Fruit fly (Drosophila melanogaster) whole organism, embryonic: ENCODE results near the gene CG33235.

Experiments
- ATbp ChIP-seq: fragments of 200-800 bp; sonication (Bioruptor generic); optimal IDR thresholded peaks from 2 replicates; lab custom pipeline; 2017; ENCODE audit warnings: missing biosample characterization, mild to moderate bottlenecking, missing genetic modification characterization, missing genetic modification reagents
- Abd-B ChIP-seq: fragments of 200-800 bp; sonication (Bioruptor generic); optimal IDR thresholded peaks from 2 replicates; lab custom pipeline; 2018; ENCODE audit warnings: missing biosample characterization, mild to moderate bottlenecking, missing genetic modification characterization, moderate library complexity
- Atf6 ChIP-seq: fragments of 200-800 bp; sonication (Bioruptor generic); IDR thresholded peaks from 2 replicates; pipeline ENCODE4 v1.3.6; 2022; ENCODE audit warnings: missing biosample characterization, missing genetic modification characterization
- Bgb ChIP-seq: fragments of 200-800 bp; sonication (Bioruptor generic); IDR thresholded peaks from 2 replicates; pipeline ENCODE4 v1.3.6; 2022; ENCODE audit warnings: missing biosample characterization, missing genetic modification characterization; ENCODE audit not compliant: partially characterized antibody
- CG10979 ChIP-seq: fragments of 200-800 bp; sonication (Bioruptor generic); optimal IDR thresholded peaks from 2 replicates; lab custom pipeline; 2018; ENCODE audit warnings: missing biosample characterization, mild to moderate bottlenecking, missing genetic modification characterization, moderate library complexity
- CG12104 ChIP-seq: fragments of 200-800 bp; sonication (Bioruptor generic); optimal IDR thresholded peaks from 3 replicates; lab custom pipeline; 2016; ENCODE audit warnings: missing biosample characterization, missing genetic modification characterization
- CG12155 ChIP-seq: fragments of 200-800 bp; sonication (Bioruptor generic); optimal IDR thresholded peaks from 3 replicates; lab custom pipeline; 2016; ENCODE audit warnings: missing biosample characterization, missing genetic modification characterization
- CG12942 ChIP-seq: fragments of 200-800 bp; sonication (Bioruptor generic); optimal IDR thresholded peaks from 3 replicates; lab custom pipeline; 2016; ENCODE audit warnings: missing biosample characterization, missing genetic modification characterization
- CG1603 ChIP-seq: fragments of 200-800 bp; sonication (Bioruptor generic); optimal IDR thresholded peaks from 2 replicates; lab custom pipeline; 2019; ENCODE audit warnings: missing biosample characterization, mild to moderate bottlenecking, missing genetic modification characterization, moderate library complexity
- CG1647 ChIP-seq: fragments of 200-800 bp; sonication (Bioruptor generic); optimal IDR thresholded peaks from 3 replicates; lab custom pipeline; 2016; ENCODE audit warnings: missing biosample characterization, missing genetic modification characterization
- CG17328 ChIP-seq: fragments of 200-800 bp; sonication (Bioruptor generic); IDR thresholded peaks from 2 replicates; pipeline ENCODE4 v1.3.6; 2022; ENCODE audit warnings: missing biosample characterization, missing genetic modification characterization
- CG18262 ChIP-seq: fragments of 200-800 bp; optimal IDR thresholded peaks from 3 replicates; lab custom pipeline; 2019; ENCODE audit warnings: missing biosample characterization, mild to moderate bottlenecking, missing genetic modification characterization, moderate library complexity
- CG2120 ChIP-seq: fragments of 200-800 bp; sonication (Bioruptor generic); optimal IDR thresholded peaks from 3 replicates; lab custom pipeline; 2016; ENCODE audit warnings: missing biosample characterization, missing genetic modification characterization
- CG32532 ChIP-seq: fragments of 200-800 bp; sonication (Bioruptor generic); IDR thresholded peaks from 2 replicates; pipeline ENCODE4 v1.3.6; 2022; ENCODE audit warnings: missing biosample characterization, missing genetic modification characterization
- CG34422 ChIP-seq: fragments of 200-800 bp; sonication (Bioruptor generic); IDR thresholded peaks from 3 replicates; pipeline ENCODE4 v1.3.6; 2022; ENCODE audit warnings: missing biosample characterization, missing genetic modification characterization
- CG4820 ChIP-seq: fragments of 200-800 bp; sonication (Bioruptor generic); optimal IDR thresholded peaks from 3 replicates; lab custom pipeline; 2016; ENCODE audit warnings: missing biosample characterization, missing genetic modification characterization
- CG6175 ChIP-seq: fragments of 200-800 bp; sonication (Bioruptor generic); IDR thresholded peaks from 3 replicates; pipeline ENCODE4 v1.3.6; 2022; ENCODE audit warnings: missing biosample characterization, missing genetic modification characterization
- CG7271 ChIP-seq: fragments of 200-800 bp; sonication (Bioruptor generic); optimal IDR thresholded peaks from 2 replicates; lab custom pipeline; 2018; ENCODE audit warnings: missing biosample characterization, mild to moderate bottlenecking, missing genetic modification characterization, moderate library complexity
- D19A ChIP-seq: fragments of 200-800 bp; optimal IDR thresholded peaks from 3 replicates; lab custom pipeline; 2019; ENCODE audit warnings: missing biosample characterization, mild to moderate bottlenecking, missing genetic modification characterization, moderate library complexity
- Doc2 ChIP-seq: fragments of 200-800 bp; sonication (Bioruptor generic); IDR thresholded peaks from 2 replicates; pipeline ENCODE4 v1.3.6; 2022; ENCODE audit warnings: missing biosample characterization, missing genetic modification characterization
- HHEX ChIP-seq: fragments of 200-800 bp; sonication (Bioruptor generic); optimal IDR thresholded peaks from 3 replicates; lab custom pipeline; 2017; ENCODE audit warnings: missing biosample characterization, mild to moderate bottlenecking, missing genetic modification characterization, missing genetic modification reagents
- MBD-R2 ChIP-seq: fragments of 200-800 bp; sonication (Bioruptor generic); IDR thresholded peaks from 2 replicates; pipeline ENCODE4 v1.3.6; 2022; ENCODE audit warnings: missing biosample characterization, missing genetic modification characterization
- Mes4 ChIP-seq: fragments of 200-800 bp; sonication (Bioruptor generic); optimal IDR thresholded peaks from 2 replicates; lab custom pipeline; 2016; ENCODE audit warnings: missing biosample characterization, missing genetic modification characterization
- NC2β ChIP-seq: fragments of 200-800 bp; sonication (Bioruptor generic); optimal IDR thresholded peaks from 2 replicates; lab custom pipeline; 2016; ENCODE audit warnings: missing biosample characterization, missing genetic modification characterization
- NfI ChIP-seq: fragments of 200-800 bp; sonication (Bioruptor generic); optimal IDR thresholded peaks from 3 replicates; lab custom pipeline; 2018; ENCODE audit warnings: missing biosample characterization, mild to moderate bottlenecking, missing genetic modification characterization, moderate library complexity
- PHDP ChIP-seq: fragments of 200-800 bp; sonication (Bioruptor generic); optimal IDR thresholded peaks from 3 replicates; lab custom pipeline; 2018; ENCODE audit warnings: missing biosample characterization, mild to moderate bottlenecking, missing genetic modification characterization, moderate library complexity
- Rfx ChIP-seq: fragments of 200-800 bp; sonication (Bioruptor generic); IDR thresholded peaks from 2 replicates; pipeline ENCODE4 v1.3.6; 2022; ENCODE audit warnings: missing biosample characterization, missing genetic modification characterization
- Six4 ChIP-seq: fragments of 200-800 bp; sonication (Bioruptor generic); optimal IDR thresholded peaks from 2 replicates; lab custom pipeline; 2016; ENCODE audit warnings: missing biosample characterization, missing genetic modification characterization
- Sox102F ChIP-seq: fragments of 200-800 bp; sonication (Bioruptor generic); optimal IDR thresholded peaks from 2 replicates; lab custom pipeline; 2018; ENCODE audit warnings: missing biosample characterization, mild to moderate bottlenecking, missing genetic modification characterization, moderate library complexity
- bcd ChIP-seq: fragments of 200-800 bp; sonication (Bioruptor generic); optimal IDR thresholded peaks from 2 replicates; lab custom pipeline; 2017; ENCODE audit warnings: missing biosample characterization, mild to moderate bottlenecking, missing genetic modification characterization
- bsh ChIP-seq, 2 experiments: fragments of 200-800 bp; sonication (Bioruptor generic); optimal IDR thresholded peaks; 2 replicates each; lab custom pipeline; 2017 to 2018; ENCODE audit warnings: mild to moderate bottlenecking in 2 of 2, missing biosample characterization in 2 of 2, missing genetic modification characterization in 2 of 2, moderate library complexity in 1 of 2
- cad ChIP-seq: fragments of >200 bp; optimal IDR thresholded peaks from 2 replicates; lab custom pipeline; 2017; ENCODE audit warnings: missing biosample characterization, missing genetic modification characterization
- ci ChIP-seq: fragments of 200-800 bp; sonication (Bioruptor generic); IDR thresholded peaks from 3 replicates; pipeline ENCODE4 v1.3.6; 2022; ENCODE audit warnings: missing biosample characterization, missing genetic modification characterization
- crol ChIP-seq: fragments of 200-800 bp; sonication (Bioruptor generic); IDR thresholded peaks from 2 replicates; pipeline ENCODE4 v1.3.6; 2022; ENCODE audit warnings: missing biosample characterization, missing genetic modification characterization
- dati ChIP-seq: fragments of 200-800 bp; sonication (Bioruptor generic); IDR thresholded peaks from 2 replicates; pipeline ENCODE4 v1.3.6; 2022; ENCODE audit warnings: missing biosample characterization, missing genetic modification characterization
- dpn ChIP-seq, 2 experiments: fragments of 200-800 bp; sonication (Bioruptor generic); optimal IDR thresholded peaks; 3 replicates each; lab custom pipeline; 2016; ENCODE audit warnings: missing biosample characterization in 2 of 2, missing genetic modification characterization in 2 of 2
- eve ChIP-seq, 2 experiments: fragments of >200 bp; optimal IDR thresholded peaks; 2 replicates each; lab custom pipeline; 2017; ENCODE audit warnings: missing biosample characterization in 2 of 2, missing genetic modification characterization in 2 of 2
- ewg ChIP-seq: fragments of 200-800 bp; sonication (Bioruptor generic); optimal IDR thresholded peaks from 3 replicates; lab custom pipeline; 2017; ENCODE audit warnings: mild to moderate bottlenecking, missing biosample characterization, missing genetic modification reagents, missing genetic modification characterization
- fd96Cb ChIP-seq: fragments of 200-800 bp; sonication (Bioruptor generic); optimal IDR thresholded peaks from 2 replicates; lab custom pipeline; 2018; ENCODE audit warnings: missing biosample characterization, mild to moderate bottlenecking, missing genetic modification characterization, moderate library complexity
- gfzf ChIP-seq: fragments of 200-800 bp; sonication (Bioruptor generic); optimal IDR thresholded peaks from 2 replicates; lab custom pipeline; 2016; ENCODE audit warnings: missing biosample characterization, mild to moderate bottlenecking, missing genetic modification characterization, moderate library complexity
- grau ChIP-seq: fragments of 200-800 bp; optimal IDR thresholded peaks from 3 replicates; lab custom pipeline; 2019; ENCODE audit warnings: missing biosample characterization, mild to moderate bottlenecking, missing genetic modification characterization, moderate library complexity
- otp ChIP-seq: fragments of 200-800 bp; sonication (Bioruptor generic); IDR thresholded peaks from 3 replicates; pipeline ENCODE4, ENCODE4 v1.3.6; 2022; ENCODE audit warnings: missing biosample characterization, missing genetic modification characterization
- pan ChIP-seq, 4 experiments: fragments of >200 bp in 3 of 4; fragments of 200-800 bp in 1 of 4; sonication (Bioruptor generic) in 1 of 4; optimal IDR thresholded peaks in 3 of 4; IDR thresholded peaks in 1 of 4; 2 replicates each; pipeline versions ENCODE4 v1.3.6 to Lab custom; 2017 to 2022; ENCODE audit warnings: missing biosample characterization in 2 of 4, missing genetic modification characterization in 2 of 4, mixed read lengths in 1 of 4
- pros ChIP-seq: fragments of 200-800 bp; sonication (Bioruptor generic); optimal IDR thresholded peaks from 3 replicates; lab custom pipeline; 2019; ENCODE audit warnings: missing biosample characterization, mild to moderate bottlenecking, missing genetic modification characterization, moderate library complexity
- sens-2 ChIP-seq: fragments of 200-800 bp; sonication (Bioruptor generic); IDR thresholded peaks from 2 replicates; pipeline ENCODE4 v1.3.6; 2022; ENCODE audit warnings: missing biosample characterization, missing genetic modification characterization
- sqz ChIP-seq: fragments of 200-800 bp; sonication (Bioruptor generic); optimal IDR thresholded peaks from 3 replicates; lab custom pipeline; 2018; ENCODE audit warnings: missing biosample characterization, mild to moderate bottlenecking, missing genetic modification characterization
- twi ChIP-seq: fragments of 200-800 bp; optimal IDR thresholded peaks from 2 replicates; lab custom pipeline; 2019; ENCODE audit warnings: missing biosample characterization, mild to moderate bottlenecking, missing genetic modification characterization, moderate library complexity
- wor ChIP-seq: fragments of 200-800 bp; sonication (Bioruptor generic); IDR thresholded peaks from 2 replicates; pipeline ENCODE4 v1.3.6; 2022; ENCODE audit warnings: missing biosample characterization, missing genetic modification characterization
- zf30C ChIP-seq: fragments of 200-800 bp; sonication (Bioruptor generic); optimal IDR thresholded peaks from 3 replicates; lab custom pipeline; 2018; ENCODE audit warnings: missing biosample characterization, mild to moderate bottlenecking, missing genetic modification characterization

CG33235 gene

dm6 chrX:11500284-11500683, 8.9 kb upstream of the CG33235 start:
- no peak for TF ChIP-seq dati (GFP tag; lab: Robert Waterston, UW)
- no peak for TF ChIP-seq Atf6 (GFP tag; lab: Robert Waterston, UW)
- TF ChIP-seq bsh (GFP tag; optimal IDR thresholded peaks at IDR 0.05; lab: Kevin White, UChicago): peak in 1 of 2 experiments; percentile 5
- TF ChIP-seq pros (GFP tag; lab: Kevin White, UChicago): peak; percentile 70
- peak; percentile 42 for TF ChIP-seq twi
- 0 out of 3 replicates have a peak, but pooled peaks have one; percentile 19 for TF ChIP-seq CG34422 (GFP tag; lab: Robert Waterston, UW)
- peak; percentile 21 for TF ChIP-seq CG1603
- peak; percentile 69 for TF ChIP-seq crol
- TF ChIP-seq Abd-B: peak; percentile 34

DNA sequence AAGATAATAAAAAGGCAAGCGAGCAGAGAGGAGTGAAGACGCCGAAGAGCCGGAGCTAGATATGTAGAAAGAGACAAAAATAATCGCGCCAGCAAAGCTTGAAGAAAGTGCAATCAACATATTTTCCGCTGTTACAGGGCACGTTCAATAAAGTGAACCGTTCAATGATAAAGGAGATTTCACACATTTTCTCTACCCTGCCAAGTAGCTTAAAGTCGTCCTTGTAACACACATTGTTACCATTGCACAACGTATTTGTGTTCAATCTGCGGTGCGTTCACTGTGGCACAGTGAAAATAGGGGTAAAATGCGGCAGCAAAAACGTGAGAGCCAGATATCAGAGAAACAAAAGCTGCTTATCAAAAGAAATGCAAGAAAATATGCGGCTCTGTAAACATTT, 8.1 kb upstream of the CG33235 start:
- TF ChIP-seq CG4820 (GFP tag; lab: Kevin White, UChicago): peak; percentile 32
- TF ChIP-seq PHDP (tag; lab: Kevin White, UChicago): peak; percentile 15
- TF ChIP-seq zf30C (GFP tag; lab: Kevin White, UChicago): no peak
- TF ChIP-seq CG10979 (tag; lab: Kevin White, UChicago): peak; percentile 42
- TF ChIP-seq dpn (GFP tag; optimal IDR thresholded peaks at IDR 0.05; lab: Kevin White, UChicago): peak; percentile 33 to 57
- peak; percentile 53; the same call in 1 of the 2 replicates for TF ChIP-seq CG17328 (GFP tag; lab: Robert Waterston, UW)
- peak; percentile 33 for TF ChIP-seq bcd (GFP tag; lab: Kevin White, UChicago)
- TF ChIP-seq CG12155: no peak
- TF ChIP-seq pan (optimal IDR thresholded peaks at IDR 0.05; lab: Kevin White, UChicago): no peak
- TF ChIP-seq pan (GFP tag; optimal IDR thresholded peaks at IDR 0.05 in 1 of 2, IDR thresholded peaks at IDR 0.05 in 1 of 2): peak in 1 of 2 experiments; percentile 53
- TF ChIP-seq gfzf (GFP tag; lab: Kevin White, UChicago): no peak
- TF ChIP-seq CG7271 (tag; lab: Kevin White, UChicago): no peak
- peak; percentile 46 for TF ChIP-seq CG18262
- peak; percentile 22 for TF ChIP-seq D19A
- peak; percentile 80 for TF ChIP-seq ci (GFP tag; lab: Robert Waterston, UW)
- peak; percentile 67; the same call in 1 of the 3 replicates for TF ChIP-seq otp
- no peak for TF ChIP-seq Doc2
- peak; percentile 73 for TF ChIP-seq ATbp (GFP tag; lab: Kevin White, UChicago)
- 0 out of 2 replicates have a peak, but pooled peaks have one; percentile 27 for TF ChIP-seq wor (GFP tag; lab: Robert Waterston, UW)
- peak; percentile 14 for TF ChIP-seq CG2120 (GFP tag; lab: Kevin White, UChicago)
- TF ChIP-seq Sox102F (GFP tag; lab: Kevin White, UChicago): peak; percentile 75
- no peak for TF ChIP-seq Rfx (GFP tag; lab: Robert Waterston, UW)
- TF ChIP-seq CG12942 (GFP tag; lab: Kevin White, UChicago): peak; percentile 3
- TF ChIP-seq Six4 (GFP tag; lab: Kevin White, UChicago): peak; percentile 46
- peak in 1 of 2 experiments; percentile 72 for TF ChIP-seq eve (GFP tag; optimal IDR thresholded peaks at IDR 0.05; lab: Kevin White, UChicago)
- no peak for TF ChIP-seq Bgb (GFP tag; lab: Robert Waterston, UW)
- TF ChIP-seq grau (tag; lab: Kevin White, UChicago): peak; percentile 86
- TF ChIP-seq NfI (GFP tag; lab: Kevin White, UChicago): peak; percentile 45
- no peak for TF ChIP-seq sens-2 (GFP tag; lab: Robert Waterston, UW)
- peak; percentile 35 for TF ChIP-seq CG1647 (GFP tag; lab: Kevin White, UChicago)
- TF ChIP-seq cad (GFP tag; lab: Kevin White, UChicago): no peak
- TF ChIP-seq sqz (GFP tag; lab: Kevin White, UChicago): no peak
- peak; percentile 52 for TF ChIP-seq fd96Cb (tag; lab: Kevin White, UChicago)
- no peak for TF ChIP-seq CG6175
- 0 out of 2 replicates have a peak, but pooled peaks have one; percentile 10 for TF ChIP-seq MBD-R2
- TF ChIP-seq CG32532 (GFP tag; lab: Robert Waterston, UW): peak; percentile 36; the same call in 1 of the 2 replicates
- TF ChIP-seq NC2β (GFP tag; lab: Kevin White, UChicago): no peak
- TF ChIP-seq HHEX (GFP tag; lab: Kevin White, UChicago): peak; percentile 15
- peak; percentile 34 for TF ChIP-seq ewg (GFP tag; lab: Kevin White, UChicago)
- no peak for TF ChIP-seq CG12104 (GFP tag; lab: Kevin White, UChicago)
- TF ChIP-seq Mes4 (GFP tag; lab: Kevin White, UChicago): peak; percentile 35
